ENCODE assay signal across 4 worm cellular contexts in genomic region chrIV:8927093-8927492, ce11.
TF ChIP-seq lines count a peak whose summit lies in the region.

No protein-coding gene starts in this region.

TF ChIP-seq in whole organism, L2 larva, 48 proteins besides CTCF, POLR2A, EP300 and RAD21 (continues in another document):
- TF ChIP-seq dmd-4 (tag; optimal IDR thresholded peaks at IDR 0.05; lab: Kevin White, UChicago) (no peak), nhr-23 (tag; optimal IDR thresholded peaks at IDR 0.05; lab: Kevin White, UChicago) (no peak), ztf-1 (GFP tag; conservative IDR thresholded peaks at IDR 0.05; lab: Robert Waterston, UW) (no peak), nhr-77 (tag; optimal IDR thresholded peaks at IDR 0.05; lab: Kevin White, UChicago) (no peak), nhr-129 (tag; optimal IDR thresholded peaks at IDR 0.05; lab: Kevin White, UChicago) (peak; percentile 82), skn-1 (tag; optimal IDR thresholded peaks at IDR 0.05; lab: Kevin White, UChicago) (no peak), lin-11 (tag; optimal IDR thresholded peaks at IDR 0.05; lab: Kevin White, UChicago) (peak; percentile 78), nhr-237 (tag; optimal IDR thresholded peaks at IDR 0.05; lab: Kevin White, UChicago) (no peak), R02D3.7 (tag; optimal IDR thresholded peaks at IDR 0.05; lab: Kevin White, UChicago) (no peak), fos-1 (tag; optimal IDR thresholded peaks at IDR 0.05; lab: Kevin White, UChicago) (peak; percentile 78), lin-13 (GFP tag; optimal IDR thresholded peaks at IDR 0.05; lab: Kevin White, UChicago) (peak; percentile 70), nhr-11 (tag; optimal IDR thresholded peaks at IDR 0.05; lab: Kevin White, UChicago) (no peak), nhr-10 (tag; optimal IDR thresholded peaks at IDR 0.05; lab: Kevin White, UChicago) (peak; percentile 24), lin-39 (tag; optimal IDR thresholded peaks at IDR 0.05; lab: Kevin White, UChicago) (no peak), nhr-25 (tag; optimal IDR thresholded peaks at IDR 0.05; lab: Kevin White, UChicago) (peak; percentile 54), peb-1 (tag; optimal IDR thresholded peaks at IDR 0.05; lab: Kevin White, UChicago) (no peak), mdl-1 (tag; optimal IDR thresholded peaks at IDR 0.05; lab: Kevin White, UChicago) (peak in 1 of 2 experiments; percentile 45), sma-9 (GFP tag; optimal IDR thresholded peaks at IDR 0.05; lab: Kevin White, UChicago) (peak; percentile 75), sma-9 (tag; optimal IDR thresholded peaks at IDR 0.05; lab: Kevin White, UChicago) (no peak), mab-5 (tag; optimal IDR thresholded peaks at IDR 0.05; lab: Kevin White, UChicago) (peak; percentile 22), unc-55 (GFP tag; optimal IDR thresholded peaks at IDR 0.05; lab: Kevin White, UChicago) (peak; percentile 54), snpc-4 (tag; optimal IDR thresholded peaks at IDR 0.05; lab: Kevin White, UChicago) (peak; percentile 18), elt-3 (tag; optimal IDR thresholded peaks at IDR 0.05; lab: Kevin White, UChicago) (no peak), zag-1 (tag; optimal IDR thresholded peaks at IDR 0.05; lab: Kevin White, UChicago) (no peak)

TF ChIP-seq in whole organism, L4 larva, 104 proteins besides CTCF, POLR2A, EP300 and RAD21 (continues in another document):
- TF ChIP-seq zfp-3 (GFP tag; conservative IDR thresholded peaks at IDR 0.05; lab: Robert Waterston, UW) (peak; percentile 89), nhr-41 (GFP tag; IDR thresholded peaks at IDR 0.05; lab: Robert Waterston, UW) (peak; percentile 87), skn-1 (tag; optimal IDR thresholded peaks at IDR 0.05; lab: Kevin White, UChicago) (no peak), ztf-11 (tag; optimal IDR thresholded peaks at IDR 0.05; lab: Kevin White, UChicago) (no peak), ceh-82 (tag; optimal IDR thresholded peaks at IDR 0.05; lab: Kevin White, UChicago) (no peak), nhr-77 (tag; optimal IDR thresholded peaks at IDR 0.05; lab: Kevin White, UChicago) (peak; percentile 26), ceh-62 (tag; optimal IDR thresholded peaks at IDR 0.05; lab: Kevin White, UChicago) (no peak), gei-8 (GFP tag; optimal IDR thresholded peaks at IDR 0.05; lab: Kevin White, UChicago) (peak; percentile 88), madf-9 (GFP tag; conservative IDR thresholded peaks at IDR 0.05; lab: Robert Waterston, UW) (peak; percentile 92), dpl-1 (GFP tag; optimal IDR thresholded peaks at IDR 0.05; lab: Kevin White, UChicago) (peak; percentile 40), cey-2 (tag; optimal IDR thresholded peaks at IDR 0.05; lab: Kevin White, UChicago; ENCODE audit: borderline replicate concordance, insufficient read depth) (peak; percentile 60), zip-11 (GFP tag; IDR thresholded peaks at IDR 0.05; lab: Robert Waterston, UW) (0 out of 2 replicates have a peak, but pooled peaks have one; percentile 50), zag-1 (tag; optimal IDR thresholded peaks at IDR 0.05; lab: Kevin White, UChicago) (peak; percentile 16), unc-130 (GFP tag; optimal IDR thresholded peaks at IDR 0.05; lab: Kevin White, UChicago) (peak; percentile 87), mxl-2 (GFP tag; conservative IDR thresholded peaks at IDR 0.05; lab: Robert Waterston, UW) (peak; percentile 72), dmd-8 (GFP tag; IDR thresholded peaks at IDR 0.05; lab: Robert Waterston, UW) (peak; percentile 98), mes-2 (tag; optimal IDR thresholded peaks at IDR 0.05; lab: Kevin White, UChicago; ENCODE audit: poor library complexity, severe bottlenecking) (peak; percentile 89), ZK337.2 (GFP tag; IDR thresholded peaks at IDR 0.05; lab: Robert Waterston, UW) (peak; percentile 80), ceh-32 (tag; optimal IDR thresholded peaks at IDR 0.05; lab: Kevin White, UChicago; ENCODE audit: poor library complexity) (no peak), hlh-30 (tag; optimal IDR thresholded peaks at IDR 0.05; lab: Kevin White, UChicago; ENCODE audit: insufficient read depth) (peak; percentile 97), R02D3.7 (tag; optimal IDR thresholded peaks at IDR 0.05; lab: Kevin White, UChicago) (peak; percentile 41), lin-1 (GFP tag; IDR thresholded peaks at IDR 0.05; lab: Robert Waterston, UW) (peak; percentile 85)

TF ChIP-seq in whole organism, late embryonic, 69 proteins besides CTCF, POLR2A, EP300 and RAD21 (continues in another document):
- TF ChIP-seq ceh-45 (GFP tag; IDR thresholded peaks at IDR 0.05; lab: Robert Waterston, UW) (peak; percentile 96), pat-9 (tag; optimal IDR thresholded peaks at IDR 0.05; lab: Kevin White, UChicago) (peak; percentile 97), eyg-1 (tag; optimal IDR thresholded peaks at IDR 0.05; lab: Kevin White, UChicago) (peak; percentile 90), pag-3 (tag; optimal IDR thresholded peaks at IDR 0.05; lab: Kevin White, UChicago; ENCODE audit: borderline replicate concordance) (peak; percentile 91), nfya-1 (tag; optimal IDR thresholded peaks at IDR 0.05; lab: Kevin White, UChicago) (peak; percentile 66), gmeb-2 (tag; optimal IDR thresholded peaks at IDR 0.05; lab: Kevin White, UChicago) (peak; percentile 96), Y22D7AL.16 (tag; optimal IDR thresholded peaks at IDR 0.05; lab: Kevin White, UChicago) (peak; percentile 89), C08G9.2 (tag; optimal IDR thresholded peaks at IDR 0.05; lab: Kevin White, UChicago) (peak; percentile 92), tbx-7 (tag; optimal IDR thresholded peaks at IDR 0.05; lab: Kevin White, UChicago) (peak; percentile 69), pha-4 (tag; optimal IDR thresholded peaks at IDR 0.05; lab: Kevin White, UChicago) (no peak), lin-11 (tag; optimal IDR thresholded peaks at IDR 0.05; lab: Kevin White, UChicago) (peak; percentile 92), ceh-31 (tag; optimal IDR thresholded peaks at IDR 0.05; lab: Kevin White, UChicago) (peak; percentile 89), elt-2 (tag; optimal IDR thresholded peaks at IDR 0.05; lab: Kevin White, UChicago) (peak; percentile 97), hlh-8 (tag; optimal IDR thresholded peaks at IDR 0.05; lab: Kevin White, UChicago) (peak; percentile 73), hlh-13 (GFP tag; optimal IDR thresholded peaks at IDR 0.05; lab: Kevin White, UChicago) (peak; percentile 96), ceh-19 (GFP tag; optimal IDR thresholded peaks at IDR 0.05; lab: Kevin White, UChicago) (peak; percentile 96), sdc-2 (tag; optimal IDR thresholded peaks at IDR 0.05; lab: Kevin White, UChicago) (peak; percentile 90), ref-2 (tag; optimal IDR thresholded peaks at IDR 0.05; lab: Kevin White, UChicago) (peak; percentile 89), unc-3 (GFP tag; conservative IDR thresholded peaks at IDR 0.05; lab: Robert Waterston, UW) (peak; percentile 88), unc-3 (tag; optimal IDR thresholded peaks at IDR 0.05; lab: Kevin White, UChicago) (peak; percentile 91), dve-1 (tag; optimal IDR thresholded peaks at IDR 0.05; lab: Kevin White, UChicago) (peak; percentile 74), unc-55 (GFP tag; optimal IDR thresholded peaks at IDR 0.05; lab: Kevin White, UChicago) (peak; percentile 75), npax-4 (tag; optimal IDR thresholded peaks at IDR 0.05; lab: Kevin White, UChicago) (peak; percentile 78), mec-3 (tag; optimal IDR thresholded peaks at IDR 0.05; lab: Kevin White, UChicago; ENCODE audit: borderline replicate concordance) (peak; percentile 89), tbx-2 (tag; optimal IDR thresholded peaks at IDR 0.05; lab: Kevin White, UChicago) (peak; percentile 89)

TF ChIP-seq in whole organism, mixed stage, embryonic, 35 proteins besides CTCF, POLR2A, EP300 and RAD21 (continues in another document):
- TF ChIP-seq tbx-8 (GFP tag; optimal IDR thresholded peaks at IDR 0.05; lab: Kevin White, UChicago) (peak; percentile 94), ceh-43 (GFP tag; optimal IDR thresholded peaks at IDR 0.05; lab: Kevin White, UChicago) (peak; percentile 97), sptf-1 (tag; optimal IDR thresholded peaks at IDR 0.05; lab: Kevin White, UChicago) (peak; percentile 99), mls-2 (tag; optimal IDR thresholded peaks at IDR 0.05; lab: Kevin White, UChicago) (peak; percentile 98), mab-5 (tag; optimal IDR thresholded peaks at IDR 0.05; lab: Kevin White, UChicago) (peak; percentile 34), lin-13 (tag; optimal IDR thresholded peaks at IDR 0.05; lab: Kevin White, UChicago) (peak; percentile 59), pha-4 (tag; optimal IDR thresholded peaks at IDR 0.05; lab: Kevin White, UChicago) (peak; percentile 68), elt-1 (tag; optimal IDR thresholded peaks at IDR 0.05; lab: Kevin White, UChicago; ENCODE audit: borderline replicate concordance, insufficient read depth) (no peak), snpc-4 (tag; optimal IDR thresholded peaks at IDR 0.05; lab: Kevin White, UChicago) (no peak), M03D4.4 (tag; optimal IDR thresholded peaks at IDR 0.05; lab: Kevin White, UChicago) (peak; percentile 97), elt-3 (tag; optimal IDR thresholded peaks at IDR 0.05; lab: Kevin White, UChicago) (peak; percentile 64), unc-39 (tag; optimal IDR thresholded peaks at IDR 0.05; lab: Kevin White, UChicago) (no peak), flh-1 (GFP tag; optimal IDR thresholded peaks at IDR 0.05; lab: Kevin White, UChicago) (peak; percentile 95), unc-120 (tag; optimal IDR thresholded peaks at IDR 0.05; lab: Kevin White, UChicago; ENCODE audit: poor library complexity, severe bottlenecking) (peak; percentile 92), nhr-12 (tag; optimal IDR thresholded peaks at IDR 0.05; lab: Kevin White, UChicago) (no peak), bed-3 (GFP tag; optimal IDR thresholded peaks at IDR 0.05; lab: Kevin White, UChicago) (peak; percentile 94), lsy-2 (tag; optimal IDR thresholded peaks at IDR 0.05; lab: Kevin White, UChicago) (peak; percentile 43), zip-8 (tag; optimal IDR thresholded peaks at IDR 0.05; lab: Kevin White, UChicago) (no peak), ces-1 (GFP tag; optimal IDR thresholded peaks at IDR 0.05; lab: Kevin White, UChicago) (peak; percentile 4), nhr-28 (tag; optimal IDR thresholded peaks at IDR 0.05; lab: Kevin White, UChicago) (peak; percentile 58), nhr-76 (tag; optimal IDR thresholded peaks at IDR 0.05; lab: Kevin White, UChicago) (peak; percentile 28), sem-2 (GFP tag; optimal IDR thresholded peaks at IDR 0.05; lab: Kevin White, UChicago) (peak; percentile 96), ham-2 (GFP tag; optimal IDR thresholded peaks at IDR 0.05; lab: Kevin White, UChicago) (peak; percentile 96), ceh-39 (tag; optimal IDR thresholded peaks at IDR 0.05; lab: Kevin White, UChicago) (no peak), ztf-11 (tag; optimal IDR thresholded peaks at IDR 0.05; lab: Kevin White, UChicago) (peak; percentile 62), lin-32 (GFP tag; optimal IDR thresholded peaks at IDR 0.05; lab: Kevin White, UChicago) (peak; percentile 96), ceh-83 (GFP tag; optimal IDR thresholded peaks at IDR 0.05; lab: Kevin White, UChicago) (peak; percentile 98), cnd-1 (tag; optimal IDR thresholded peaks at IDR 0.05; lab: Kevin White, UChicago) (peak; percentile 98), nhr-2 (tag; optimal IDR thresholded peaks at IDR 0.05; lab: Kevin White, UChicago) (peak; percentile 10)
